Worm (Caenorhabditis elegans): Measurements from ENCODE around the gene sti-1.

- TF ChIP-seq hlh-11 (tag; optimal IDR thresholded peaks at IDR 0.05) (no peak), snpc-4 (tag; optimal IDR thresholded peaks at IDR 0.05) (no peak), R02D3.7 (tag; optimal IDR thresholded peaks at IDR 0.05) (no peak), zfp-2 (tag; optimal IDR thresholded peaks at IDR 0.05) (no peak), aly-2 (tag; optimal IDR thresholded peaks at IDR 0.05) (no peak), unc-39 (tag; optimal IDR thresholded peaks at IDR 0.05) (no peak), pha-4 (GFP tag; IDR thresholded peaks at IDR 0.05) (no peak), pha-4 (tag; optimal IDR thresholded peaks at IDR 0.05) (no peak), nhr-77 (tag; optimal IDR thresholded peaks at IDR 0.05) (no peak), ama-1 (optimal IDR thresholded peaks at IDR 0.05) (no peak)
Observed at ce11 chrV:779999-780398, 6.7 kb downstream of the sti-1 start, which contains the start of gene srbc-60.
